Fruit fly (Drosophila melanogaster) whole organism, embryonic: ENCODE results near the gene CG45066.
A peak's percentile ranks its signal among the peaks of the same experiment; 100 is the strongest.

Source experiments
- ATbp ChIP-seq: fragments of 200-800 bp; sonication (Bioruptor generic); optimal IDR thresholded peaks from 2 replicates; lab custom pipeline; 2017; ENCODE audit warnings: missing biosample characterization, mild to moderate bottlenecking, missing genetic modification characterization, missing genetic modification reagents
- Aef1 ChIP-seq: fragments of 200-800 bp; sonication (Bioruptor generic); IDR thresholded peaks from 3 replicates; pipeline ENCODE4 v1.3.6; 2022; ENCODE audit warnings: missing biosample characterization, missing genetic modification characterization
- Antp ChIP-seq: fragments of 200-800 bp; sonication (Bioruptor generic); optimal IDR thresholded peaks from 3 replicates; lab custom pipeline; 2016; ENCODE audit warnings: missing biosample characterization, missing genetic modification characterization
- Atf3 ChIP-seq: fragments of 200-800 bp; sonication (Bioruptor generic); optimal IDR thresholded peaks from 3 replicates; lab custom pipeline; 2016; ENCODE audit warnings: missing biosample characterization, missing genetic modification characterization
- B-H2 ChIP-seq: fragments of 200-800 bp; sonication (Bioruptor generic); optimal IDR thresholded peaks from 2 replicates; lab custom pipeline; 2018; ENCODE audit warnings: missing biosample characterization, mild to moderate bottlenecking, missing genetic modification characterization
- Bgb ChIP-seq: fragments of 200-800 bp; sonication (Bioruptor generic); IDR thresholded peaks from 2 replicates; pipeline ENCODE4 v1.3.6; 2022; ENCODE audit warnings: missing biosample characterization, missing genetic modification characterization; ENCODE audit not compliant: partially characterized antibody
- CG10274 ChIP-seq: fragments of 200-800 bp; sonication (Bioruptor generic); optimal IDR thresholded peaks from 3 replicates; lab custom pipeline; 2017; ENCODE audit warnings: missing biosample characterization, mild to moderate bottlenecking, missing genetic modification characterization
- CG10654 ChIP-seq: fragments of 200-800 bp; sonication (Bioruptor generic); optimal IDR thresholded peaks from 2 replicates; lab custom pipeline; 2016; ENCODE audit warnings: missing biosample characterization, missing genetic modification characterization
- CG14860 ChIP-seq: fragments of 200-800 bp; sonication (Bioruptor generic); IDR thresholded peaks from 3 replicates; pipeline ENCODE4 v1.3.6; 2022; ENCODE audit warnings: missing biosample characterization, missing genetic modification characterization; ENCODE audit not compliant: partially characterized antibody
- CG1647 ChIP-seq: fragments of 200-800 bp; sonication (Bioruptor generic); optimal IDR thresholded peaks from 3 replicates; lab custom pipeline; 2016; ENCODE audit warnings: missing biosample characterization, missing genetic modification characterization
- CG16813 ChIP-seq: fragments of 200-800 bp; sonication (Bioruptor generic); IDR thresholded peaks from 3 replicates; pipeline ENCODE4 v1.3.6; 2022; ENCODE audit warnings: missing biosample characterization, missing genetic modification characterization; ENCODE audit not compliant: partially characterized antibody
- CG17186 ChIP-seq: fragments of 200-800 bp; sonication (Bioruptor generic); optimal IDR thresholded peaks from 3 replicates; lab custom pipeline; 2017; ENCODE audit warnings: missing biosample characterization, missing genetic modification reagents, missing genetic modification characterization
- CG17829 ChIP-seq: fragments of 200-800 bp; optimal IDR thresholded peaks from 2 replicates; lab custom pipeline; 2019; ENCODE audit warnings: missing biosample characterization, mild to moderate bottlenecking, missing genetic modification characterization, moderate library complexity
- CG18262 ChIP-seq: fragments of 200-800 bp; optimal IDR thresholded peaks from 3 replicates; lab custom pipeline; 2019; ENCODE audit warnings: missing biosample characterization, mild to moderate bottlenecking, missing genetic modification characterization, moderate library complexity
- CG1832 ChIP-seq: fragments of 200-800 bp; sonication (Bioruptor generic); optimal IDR thresholded peaks from 2 replicates; lab custom pipeline; 2017; ENCODE audit warnings: missing biosample characterization, mild to moderate bottlenecking, missing genetic modification characterization, inconsistent platforms
- CG32772 ChIP-seq: fragments of 200-800 bp; sonication (Bioruptor generic); IDR thresholded peaks from 2 replicates; pipeline ENCODE4 v1.3.6; 2022; ENCODE audit warnings: missing biosample characterization, missing genetic modification characterization
- CG33213 ChIP-seq: fragments of 200-800 bp; sonication (Bioruptor generic); optimal IDR thresholded peaks from 3 replicates; lab custom pipeline; 2016; ENCODE audit warnings: missing biosample characterization, missing genetic modification characterization
- CG6272 ChIP-seq: fragments of 200-800 bp; sonication (Bioruptor generic); IDR thresholded peaks from 2 replicates; pipeline ENCODE4 v1.3.6; 2022; ENCODE audit warnings: missing biosample characterization, missing genetic modification characterization
- CG6689 ChIP-seq: fragments of 200-800 bp; sonication (Bioruptor generic); IDR thresholded peaks from 2 replicates; pipeline ENCODE4 v1.3.6; 2022; ENCODE audit warnings: missing biosample characterization, missing genetic modification characterization
- CG6765 ChIP-seq: fragments of 200-800 bp; sonication (Bioruptor generic); optimal IDR thresholded peaks from 3 replicates; lab custom pipeline; 2017; ENCODE audit warnings: missing biosample characterization, mild to moderate bottlenecking, missing genetic modification characterization
- CG6791 ChIP-seq: fragments of 200-800 bp; sonication (Bioruptor generic); IDR thresholded peaks from 3 replicates; pipeline ENCODE4 v1.3.6; 2022; ENCODE audit warnings: missing biosample characterization, missing genetic modification characterization; ENCODE audit not compliant: partially characterized antibody
- CG9609 ChIP-seq: fragments of 200-800 bp; sonication (Bioruptor generic); optimal IDR thresholded peaks from 3 replicates; lab custom pipeline; 2016; ENCODE audit warnings: missing biosample characterization, missing genetic modification characterization
- Chrac-16 ChIP-seq: fragments of 200-800 bp; sonication (Bioruptor generic); optimal IDR thresholded peaks from 3 replicates; lab custom pipeline; 2016; ENCODE audit warnings: missing biosample characterization, missing genetic modification characterization
- CoRest ChIP-seq: fragments of 200-800 bp; sonication (Bioruptor generic); optimal IDR thresholded peaks from 3 replicates; lab custom pipeline; 2018; ENCODE audit warnings: missing biosample characterization, mild to moderate bottlenecking, missing genetic modification characterization, moderate library complexity
- Dek ChIP-seq: fragments of 200-800 bp; sonication (Bioruptor generic); optimal IDR thresholded peaks from 3 replicates; lab custom pipeline; 2019; ENCODE audit warnings: missing biosample characterization, mild to moderate bottlenecking, missing genetic modification characterization, moderate library complexity
- Dfd ChIP-seq, 2 experiments: fragments of >200 bp; optimal IDR thresholded peaks; 2 replicates each; lab custom pipeline; 2017; ENCODE audit warnings: missing biosample characterization in 2 of 2, missing genetic modification characterization in 2 of 2
- Drgx ChIP-seq: fragments of 200-800 bp; sonication (Bioruptor generic); IDR thresholded peaks from 2 replicates; pipeline ENCODE4 v1.3.6; 2022; ENCODE audit warnings: missing biosample characterization, missing genetic modification characterization
- Elba2 ChIP-seq: fragments of 200-800 bp; sonication (Bioruptor generic); optimal IDR thresholded peaks from 3 replicates; lab custom pipeline; 2016; ENCODE audit warnings: missing biosample characterization, missing genetic modification characterization
- Meics ChIP-seq: fragments of 200-800 bp; sonication (Bioruptor generic); optimal IDR thresholded peaks from 2 replicates; lab custom pipeline; 2017; ENCODE audit warnings: missing biosample characterization, mild to moderate bottlenecking, missing genetic modification characterization
- Myb ChIP-seq: fragments of 200-800 bp; sonication (Bioruptor generic); optimal IDR thresholded peaks from 2 replicates; lab custom pipeline; 2016; ENCODE audit warnings: missing biosample characterization, missing genetic modification characterization
- NC2α ChIP-seq: fragments of 200-800 bp; sonication (Bioruptor generic); optimal IDR thresholded peaks from 2 replicates; lab custom pipeline; 2016; ENCODE audit warnings: missing biosample characterization, missing genetic modification characterization
- NfI ChIP-seq: fragments of 200-800 bp; sonication (Bioruptor generic); optimal IDR thresholded peaks from 3 replicates; lab custom pipeline; 2018; ENCODE audit warnings: missing biosample characterization, mild to moderate bottlenecking, missing genetic modification characterization, moderate library complexity
- PHDP ChIP-seq: fragments of 200-800 bp; sonication (Bioruptor generic); optimal IDR thresholded peaks from 3 replicates; lab custom pipeline; 2018; ENCODE audit warnings: missing biosample characterization, mild to moderate bottlenecking, missing genetic modification characterization, moderate library complexity
- Ssrp ChIP-seq: fragments of 200-800 bp; sonication (Bioruptor generic); optimal IDR thresholded peaks from 2 replicates; lab custom pipeline; 2018; ENCODE audit warnings: missing biosample characterization, mild to moderate bottlenecking, missing genetic modification characterization, moderate library complexity
- Usf ChIP-seq: fragments of 200-800 bp; sonication (Bioruptor generic); optimal IDR thresholded peaks from 2 replicates; lab custom pipeline; 2017; ENCODE audit warnings: missing genotype, missing biosample characterization, missing genetic modification characterization
- ara ChIP-seq: fragments of 200-800 bp; sonication (Bioruptor generic); IDR thresholded peaks from 2 replicates; pipeline ENCODE4 v1.3.6; 2022; ENCODE audit warnings: missing biosample characterization, missing genetic modification characterization
- cas ChIP-seq: fragments of 200-800 bp; sonication (Bioruptor generic); IDR thresholded peaks from 2 replicates; pipeline ENCODE4 v1.3.6; 2022; ENCODE audit warnings: missing biosample characterization, missing genetic modification characterization
- corto ChIP-seq: fragments of 200-800 bp; sonication (Bioruptor generic); optimal IDR thresholded peaks from 2 replicates; lab custom pipeline; 2016; ENCODE audit warnings: missing biosample characterization, mild to moderate bottlenecking, missing genetic modification characterization, moderate library complexity
- exex ChIP-seq: fragments of 200-800 bp; sonication (Bioruptor generic); optimal IDR thresholded peaks from 4 replicates; lab custom pipeline; 2018; ENCODE audit warnings: missing biosample characterization, mild to moderate bottlenecking, missing genetic modification characterization, moderate library complexity
- fd102C ChIP-seq: fragments of 200-800 bp; sonication (Bioruptor generic); optimal IDR thresholded peaks from 2 replicates; lab custom pipeline; 2018; ENCODE audit warnings: missing biosample characterization, mild to moderate bottlenecking, missing genetic modification characterization, moderate library complexity
- lbe ChIP-seq: fragments of 200-800 bp; sonication (Bioruptor generic); optimal IDR thresholded peaks from 2 replicates; lab custom pipeline; 2016; ENCODE audit warnings: missing biosample characterization, mild to moderate bottlenecking, missing genetic modification characterization
- maf-S ChIP-seq: fragments of 200-800 bp; sonication (Bioruptor generic); optimal IDR thresholded peaks from 2 replicates; lab custom pipeline; 2016; ENCODE audit warnings: missing biosample characterization, missing genetic modification characterization
- odd ChIP-seq: fragments of 200-800 bp; sonication (Bioruptor generic); optimal IDR thresholded peaks from 2 replicates; lab custom pipeline; 2017; ENCODE audit warnings: missing biosample characterization, mild to moderate bottlenecking, missing genetic modification characterization
- prd ChIP-seq, 3 experiments: fragments of >200 bp in 2 of 3; fragments of 200-800 bp in 1 of 3; sonication (Bioruptor generic) in 1 of 3; optimal IDR thresholded peaks in 2 of 3; IDR thresholded peaks in 1 of 3; 2 replicates in 2 of 3; 3 replicates in 1 of 3; pipeline versions ENCODE4 v1.3.6 to Lab custom; 2017 to 2022; ENCODE audit warnings: missing biosample characterization in 1 of 3, missing genetic modification characterization in 1 of 3
- pros ChIP-seq: fragments of 200-800 bp; sonication (Bioruptor generic); optimal IDR thresholded peaks from 3 replicates; lab custom pipeline; 2019; ENCODE audit warnings: missing biosample characterization, mild to moderate bottlenecking, missing genetic modification characterization, moderate library complexity
- schlank ChIP-seq: fragments of 200-800 bp; sonication (Bioruptor generic); optimal IDR thresholded peaks from 2 replicates; lab custom pipeline; 2018; ENCODE audit warnings: missing biosample characterization, mild to moderate bottlenecking, missing genetic modification characterization
- sens-2 ChIP-seq: fragments of 200-800 bp; sonication (Bioruptor generic); IDR thresholded peaks from 2 replicates; pipeline ENCODE4 v1.3.6; 2022; ENCODE audit warnings: missing biosample characterization, missing genetic modification characterization
- tap ChIP-seq: fragments of 200-800 bp; optimal IDR thresholded peaks from 3 replicates; lab custom pipeline; 2019; ENCODE audit warnings: missing biosample characterization, mild to moderate bottlenecking, missing genetic modification characterization, moderate library complexity
- trh ChIP-seq: fragments of 200-800 bp; sonication (Bioruptor generic); optimal IDR thresholded peaks from 2 replicates; lab custom pipeline; 2016; ENCODE audit warnings: missing biosample characterization, missing genetic modification characterization
- yki ChIP-seq: fragments of >200 bp; optimal IDR thresholded peaks from 3 replicates; lab custom pipeline; 2018

Gene CG45066

dm6 chr3L:3077568-3078107 is 33.4 kb downstream of the CG45066 start (continued):
- TF ChIP-seq CG6765 (peak; percentile 41), PHDP (tag; lab: Kevin White, UChicago) (peak; percentile 29), cas (GFP tag; lab: Robert Waterston, UW) (no peak), sens-2 (GFP tag; lab: Robert Waterston, UW) (no peak), prd (optimal IDR thresholded peaks at IDR 0.05; lab: Kevin White, UChicago) (no peak), prd (GFP tag; IDR thresholded peaks at IDR 0.05; lab: Robert Waterston, UW) (no peak), ATbp (GFP tag; lab: Kevin White, UChicago) (peak; percentile 64), ara (GFP tag; lab: Robert Waterston, UW) (no peak), NfI (peak; percentile 35), Antp (GFP tag; lab: Kevin White, UChicago) (peak; percentile 55), Drgx (peak; percentile 62), fd102C (GFP tag; lab: Kevin White, UChicago) (no peak), CG1832 (GFP tag; lab: Kevin White, UChicago) (no peak), CG33213 (no peak), CG1647 (GFP tag; lab: Kevin White, UChicago) (no peak), CoRest (tag; lab: Kevin White, UChicago) (no peak), Dek (tag; lab: Kevin White, UChicago) (peak; percentile 45), CG32772 (GFP tag; lab: Robert Waterston, UW) (peak; percentile 37; the same call in 1 of the 2 replicates), CG6272 (GFP tag; lab: Robert Waterston, UW) (0 out of 2 replicates have a peak, but pooled peaks have one; percentile 13), B-H2 (GFP tag; lab: Kevin White, UChicago) (peak; percentile 73), Chrac-16 (no peak), NC2α (no peak), CG10654 (GFP tag; lab: Kevin White, UChicago) (peak; percentile 5), CG17186 (GFP tag; lab: Kevin White, UChicago) (no peak), CG6689 (GFP tag; lab: Robert Waterston, UW) (no peak), maf-S (GFP tag; lab: Kevin White, UChicago) (no peak), lbe (GFP tag; lab: Kevin White, UChicago) (peak; percentile 79), Meics (GFP tag; lab: Kevin White, UChicago) (peak; percentile 33), odd (GFP tag; lab: Kevin White, UChicago) (peak; percentile 15), CG6791 (GFP tag; lab: Robert Waterston, UW) (no peak), corto (GFP tag; lab: Kevin White, UChicago) (no peak), tap (no peak), Myb (GFP tag; lab: Kevin White, UChicago) (peak; percentile 52), Elba2 (GFP tag; lab: Kevin White, UChicago) (no peak), CG14860 (GFP tag; lab: Robert Waterston, UW) (0 out of 3 replicates have a peak, but pooled peaks have one; percentile 15), schlank (no peak), CG18262 (no peak), CG16813 (GFP tag; lab: Robert Waterston, UW) (no peak), CG9609 (no peak), CG10274 (GFP tag; lab: Kevin White, UChicago) (no peak), Aef1 (GFP tag; lab: Robert Waterston, UW) (no peak), Ssrp (tag; lab: Kevin White, UChicago) (no peak), Usf (GFP tag; lab: Kevin White, UChicago) (no peak), CG17829 (tag; lab: Kevin White, UChicago) (no peak), Atf3 (no peak), yki (no peak), pros (GFP tag; lab: Kevin White, UChicago) (peak; percentile 39), Dfd (GFP tag; optimal IDR thresholded peaks at IDR 0.05; lab: Kevin White, UChicago) (no peak), trh (GFP tag; lab: Kevin White, UChicago) (no peak), Bgb (GFP tag; lab: Robert Waterston, UW) (peak; percentile 43; the same call in 1 of the 2 replicates), exex (tag; lab: Kevin White, UChicago) (peak; percentile 63)
